Worm (Caenorhabditis elegans): ENCODE results near the gene srbc-82.
A peak's percentile ranks its signal among the peaks of the same experiment; 100 is the strongest.

The srbc-82 gene

DNA sequence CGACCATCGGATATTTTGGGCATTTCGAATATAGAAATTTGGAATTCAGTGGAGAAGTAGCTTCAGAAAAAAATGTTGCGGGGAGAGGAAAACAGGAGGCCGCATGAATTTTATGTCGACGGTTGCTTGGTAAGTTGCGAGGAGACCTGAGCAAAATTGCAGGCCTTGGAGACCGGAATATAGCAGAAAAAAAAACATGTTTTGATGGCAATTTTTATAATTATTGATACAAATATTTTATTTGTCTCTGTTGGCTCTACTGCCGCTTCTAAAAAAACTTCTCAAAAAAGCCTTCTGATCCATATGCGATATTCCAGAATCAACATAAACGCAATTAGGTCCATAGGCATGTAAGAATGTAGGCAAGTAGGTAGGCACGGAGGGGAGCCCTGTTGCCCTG lies 25.0 kb upstream of the srbc-82 start, which contains the start of gene pacl-1:
Gene pacl-1, minus strand, starts transcription at position 101 of the 400 bp plus-strand sequence.
- TF ChIP-seq xbp-1 (tag; optimal IDR thresholded peaks at IDR 0.05) = no peak
- no peak for TF ChIP-seq nhr-71 (tag; optimal IDR thresholded peaks at IDR 0.05)
- no peak for TF ChIP-seq nhr-77 (tag; optimal IDR thresholded peaks at IDR 0.05)
- TF ChIP-seq jun-1 (tag; optimal IDR thresholded peaks at IDR 0.05) = no peak
- TF ChIP-seq isw-1 (GFP tag; IDR thresholded peaks at IDR 0.05) = no peak
- no peak for TF ChIP-seq lir-3 (tag; optimal IDR thresholded peaks at IDR 0.05; ENCODE audit: poor library complexity)
- no peak for TF ChIP-seq F16B12.6 (tag; optimal IDR thresholded peaks at IDR 0.05)
- TF ChIP-seq hlh-4 (tag; optimal IDR thresholded peaks at IDR 0.05) = no peak
- TF ChIP-seq nhr-237 (tag; optimal IDR thresholded peaks at IDR 0.05) = no peak
- no peak for TF ChIP-seq irx-1 (tag; optimal IDR thresholded peaks at IDR 0.05)
- no peak for TF ChIP-seq zip-4 (GFP tag; optimal IDR thresholded peaks at IDR 0.05)
- no peak for TF ChIP-seq swsn-7 (tag; optimal IDR thresholded peaks at IDR 0.05)
- no peak for TF ChIP-seq efl-1 (optimal IDR thresholded peaks at IDR 0.05)
- no peak for TF ChIP-seq efl-1 (GFP tag; optimal IDR thresholded peaks at IDR 0.05 in 1 of 2)
- no peak for TF ChIP-seq ceh-8 (GFP tag; optimal IDR thresholded peaks at IDR 0.05)

DNA sequence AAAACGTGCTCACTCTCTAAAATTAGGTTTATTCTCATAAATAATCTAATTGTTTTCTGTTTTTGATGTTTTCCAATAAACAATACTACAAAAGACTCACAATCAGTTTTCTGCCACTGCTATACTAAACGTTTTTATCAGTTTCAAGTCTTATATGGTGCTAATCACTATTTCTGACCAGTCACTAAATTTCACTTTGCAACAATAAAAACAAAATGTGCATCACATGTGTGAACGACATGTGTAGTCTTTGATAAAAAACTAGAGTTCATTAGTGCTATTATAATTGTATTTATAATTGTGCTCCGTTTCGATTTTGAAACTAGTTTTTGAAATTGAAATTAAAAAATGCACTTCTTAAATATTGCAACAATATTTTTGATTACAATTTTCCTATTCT lies 22.5 kb upstream of the srbc-82 start, which contains the start of gene cyp-37B1:
Gene cyp-37B1, plus strand, starts transcription at position 199 of the 400 bp plus-strand sequence.
- TF ChIP-seq nhr-71 (tag; optimal IDR thresholded peaks at IDR 0.05) (no peak), nhr-90 (tag; optimal IDR thresholded peaks at IDR 0.05; ENCODE audit: poor library complexity) (peak; percentile 38), lin-35 (GFP tag; optimal IDR thresholded peaks at IDR 0.05) (peak in 1 of 2 experiments; percentile 34), jun-1 (tag; optimal IDR thresholded peaks at IDR 0.05) (no peak), skn-1 (tag; optimal IDR thresholded peaks at IDR 0.05) (no peak), sox-4 (tag; optimal IDR thresholded peaks at IDR 0.05) (no peak), nhr-20 (tag; optimal IDR thresholded peaks at IDR 0.05) (peak; percentile 59), vab-15 (tag; optimal IDR thresholded peaks at IDR 0.05) (no peak), elt-2 (tag; optimal IDR thresholded peaks at IDR 0.05) (peak; percentile 95), irx-1 (tag; optimal IDR thresholded peaks at IDR 0.05) (no peak)

DNA sequence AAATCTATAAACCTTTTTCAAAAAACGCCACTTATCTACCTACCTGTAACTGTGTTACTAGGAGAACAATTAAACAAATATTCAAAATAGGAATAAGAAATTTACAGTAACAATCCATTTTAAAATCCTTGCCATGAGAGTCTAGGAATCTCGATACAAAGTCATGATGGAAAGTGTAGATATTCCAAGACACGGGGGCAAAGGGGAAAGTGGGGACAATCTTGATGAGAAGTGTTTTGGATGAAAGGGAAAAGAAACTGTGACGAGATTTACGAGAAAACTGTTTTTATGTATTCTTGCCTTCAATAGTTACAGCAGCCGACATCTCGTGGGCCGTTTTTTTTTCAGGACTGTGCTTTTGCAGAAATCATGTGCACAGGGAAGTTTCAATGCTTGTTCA lies 18.2 kb upstream of the srbc-82 start, which contains the start of gene F28G4.2:
Gene F28G4.2, minus strand, starts transcription at position 175 of the 400 bp plus-strand sequence.
- TF ChIP-seq hlh-4 (tag; optimal IDR thresholded peaks at IDR 0.05) (no peak), blmp-1 (tag; optimal IDR thresholded peaks at IDR 0.05) (peak; percentile 78)

DNA sequence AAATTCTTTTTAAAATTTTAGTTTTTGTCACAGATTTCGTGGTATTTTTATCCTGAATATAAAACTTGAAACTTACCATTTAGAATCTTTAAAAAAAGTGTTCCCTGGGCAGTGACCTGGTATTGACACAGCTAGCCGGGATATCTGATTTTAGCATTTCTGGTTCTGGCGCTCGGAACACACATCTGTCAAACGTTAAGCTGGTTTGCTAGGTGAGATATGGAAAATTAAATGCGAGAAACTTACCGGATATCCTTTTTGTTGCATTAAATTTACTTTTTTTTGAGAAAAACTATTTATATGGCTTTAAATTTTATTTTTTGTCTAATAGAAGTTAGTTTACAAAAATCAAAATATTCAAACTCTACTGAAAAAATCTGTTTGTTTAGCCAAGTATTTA lies 14.6 kb upstream of the srbc-82 start, which contains the start of gene F28G4.4:
Gene F28G4.4, minus strand, starts transcription at position 101 of the 400 bp plus-strand sequence.
- no peak for TF ChIP-seq nhr-20 (tag; optimal IDR thresholded peaks at IDR 0.05)
- TF ChIP-seq pqm-1 (tag; optimal IDR thresholded peaks at IDR 0.05) = no peak
- TF ChIP-seq jun-1 (tag; optimal IDR thresholded peaks at IDR 0.05) = no peak
- TF ChIP-seq ets-5 (GFP tag; IDR thresholded peaks at IDR 0.05) = no peak
- TF ChIP-seq pax-3 (tag; optimal IDR thresholded peaks at IDR 0.05) = no peak
- TF ChIP-seq tlp-1 (tag; optimal IDR thresholded peaks at IDR 0.05) = no peak
- TF ChIP-seq nhr-90 (tag; optimal IDR thresholded peaks at IDR 0.05; ENCODE audit: poor library complexity) = no peak
- no peak for TF ChIP-seq ceh-63 (GFP tag; optimal IDR thresholded peaks at IDR 0.05)
- no peak for TF ChIP-seq irx-1 (tag; optimal IDR thresholded peaks at IDR 0.05)
- no peak for TF ChIP-seq unc-30 (tag; optimal IDR thresholded peaks at IDR 0.05)

DNA sequence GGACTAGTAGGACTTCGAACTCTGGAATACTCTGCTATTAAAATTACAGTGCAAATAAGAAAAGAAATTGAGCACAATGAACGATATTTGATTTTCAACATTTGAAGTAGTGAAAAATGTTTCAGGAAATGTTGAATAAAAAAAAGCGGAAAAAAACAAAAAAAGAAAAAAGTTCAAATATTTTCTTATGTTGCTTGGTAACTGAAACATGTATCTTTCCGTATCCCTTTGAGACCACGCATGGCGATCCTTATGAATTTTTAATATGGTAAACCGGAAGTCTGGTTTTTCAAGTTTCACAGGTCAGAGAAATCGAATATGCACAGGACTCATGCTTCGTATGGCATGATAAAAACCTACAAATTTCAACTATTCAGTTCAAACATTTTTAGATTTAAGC lies 12.8 kb upstream of the srbc-82 start, which contains the start of gene F28G4.3:
Gene F28G4.3, minus strand, starts transcription at position 101 of the 400 bp plus-strand sequence.
- TF ChIP-seq sptf-1 (tag; optimal IDR thresholded peaks at IDR 0.05) (no peak), fkh-10 (GFP tag; optimal IDR thresholded peaks at IDR 0.05) (no peak), swsn-7 (tag; optimal IDR thresholded peaks at IDR 0.05) (no peak)

DNA sequence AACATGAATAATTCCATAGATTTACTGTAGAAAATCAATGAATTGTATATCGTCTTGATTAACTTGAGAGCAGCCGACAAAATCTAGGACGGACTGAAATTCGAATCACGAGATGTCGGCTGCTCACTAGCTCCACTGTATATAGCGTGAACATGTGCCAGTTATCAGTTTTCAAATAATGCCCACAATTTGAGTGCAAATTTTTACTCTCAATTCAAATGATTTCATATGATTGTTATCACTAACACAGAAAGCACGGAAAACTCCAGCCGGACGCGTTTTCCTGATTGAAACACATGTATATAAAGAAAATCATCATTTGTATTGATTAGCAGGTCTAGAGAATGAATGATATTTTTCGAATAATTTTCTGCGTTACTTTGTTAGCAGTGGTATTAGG lies 8.0 kb upstream of the srbc-82 start, which contains the start of gene oac-5:
Gene oac-5, plus strand, starts transcription at position 301 of the 400 bp plus-strand sequence.
- TF ChIP-seq aha-1 (tag; optimal IDR thresholded peaks at IDR 0.05) (no peak), egl-27 (tag; optimal IDR thresholded peaks at IDR 0.05) (no peak), elt-2 (tag; optimal IDR thresholded peaks at IDR 0.05) (peak; percentile 23), grh-1 (GFP tag; IDR thresholded peaks at IDR 0.05) (no peak)

Measured in whole organism, L1 larva.